Worm (Caenorhabditis elegans) whole organism, midembryonic: Measurements from ENCODE around the gene ragc-1.

Experiments
- T22C8.4 ChIP-seq: fragments of 200-800 bp; sonication (Bioruptor generic); IDR thresholded peaks from 2 replicates; pipeline ENCODE4 v1.3.6; 2022; ENCODE audit warnings: missing genetic modification characterization, missing compliant biosample characterization
- cog-1 ChIP-seq: sonication (generic microtip); optimal IDR thresholded peaks from 2 replicates; lab custom pipeline; 2016; ENCODE audit warnings: missing genetic modification characterization, missing compliant biosample characterization
- flt-1 ChIP-seq: fragments of 200-800 bp; sonication (Bioruptor generic); IDR thresholded peaks from 2 replicates; pipeline ENCODE4 v1.3.6; 2022; ENCODE audit warnings: missing genetic modification characterization, missing compliant biosample characterization
- klf-2 ChIP-seq: fragments of 200-800 bp; sonication (Bioruptor generic); conservative IDR thresholded peaks from 2 replicates; pipeline ENCODE4 v1.3.6; 2022; ENCODE audit warnings: missing genetic modification reagents, missing genetic modification characterization, missing compliant biosample characterization
- med-1 ChIP-seq: sonication (generic microtip); optimal IDR thresholded peaks from 2 replicates; lab custom pipeline; 2017; ENCODE audit warnings: missing genetic modification characterization, mild to moderate bottlenecking, missing compliant biosample characterization, antibody characterized with exemption, missing genetic modification reagents; ENCODE audit not compliant: insufficient read depth
- ref-1 ChIP-seq: fragments of 200-800 bp; sonication (Bioruptor generic); conservative IDR thresholded peaks from 2 replicates; pipeline ENCODE4 v1.3.6; 2022; ENCODE audit warnings: missing genetic modification reagents, missing genetic modification characterization, missing compliant biosample characterization
- tab-1 ChIP-seq: fragments of 200-800 bp; sonication (Bioruptor generic); IDR thresholded peaks from 2 replicates; pipeline ENCODE4 v1.3.6; 2022; ENCODE audit warnings: missing genetic modification characterization, missing compliant biosample characterization
- ztf-23 ChIP-seq: fragments of 200-800 bp; sonication (Bioruptor generic); IDR thresholded peaks from 2 replicates; pipeline ENCODE4 v1.3.6; 2022; ENCODE audit warnings: missing genetic modification reagents, missing genetic modification characterization, missing compliant biosample characterization
- ztf-29 ChIP-seq: fragments of 200-800 bp; sonication (Bioruptor generic); IDR thresholded peaks from 2 replicates; pipeline ENCODE4 v1.3.6; 2022; ENCODE audit warnings: missing genetic modification reagents, missing genetic modification characterization, missing compliant biosample characterization

The ragc-1 gene

ce11 chrIV:11594191-11594673 is 10.5 kb downstream of the ragc-1 start, which contains the start of gene mig-38:
TSS of gene mig-38 (plus strand) at chrIV:11594244.
- TF ChIP-seq med-1 (GFP tag; lab: Kevin White, UChicago), result no peak
- TF ChIP-seq ztf-23 (GFP tag; lab: Robert Waterston, UW), result no peak
- TF ChIP-seq tab-1 (GFP tag; lab: Robert Waterston, UW), result no peak
- no peak for TF ChIP-seq klf-2 (GFP tag; lab: Robert Waterston, UW)
- TF ChIP-seq flt-1 (GFP tag; lab: Robert Waterston, UW), result no peak
- TF ChIP-seq ztf-29 (GFP tag; lab: Robert Waterston, UW), result no peak
- no peak for TF ChIP-seq cog-1
- TF ChIP-seq ref-1, result no peak
- TF ChIP-seq T22C8.4 (GFP tag; lab: Robert Waterston, UW), result no peak

DNA sequence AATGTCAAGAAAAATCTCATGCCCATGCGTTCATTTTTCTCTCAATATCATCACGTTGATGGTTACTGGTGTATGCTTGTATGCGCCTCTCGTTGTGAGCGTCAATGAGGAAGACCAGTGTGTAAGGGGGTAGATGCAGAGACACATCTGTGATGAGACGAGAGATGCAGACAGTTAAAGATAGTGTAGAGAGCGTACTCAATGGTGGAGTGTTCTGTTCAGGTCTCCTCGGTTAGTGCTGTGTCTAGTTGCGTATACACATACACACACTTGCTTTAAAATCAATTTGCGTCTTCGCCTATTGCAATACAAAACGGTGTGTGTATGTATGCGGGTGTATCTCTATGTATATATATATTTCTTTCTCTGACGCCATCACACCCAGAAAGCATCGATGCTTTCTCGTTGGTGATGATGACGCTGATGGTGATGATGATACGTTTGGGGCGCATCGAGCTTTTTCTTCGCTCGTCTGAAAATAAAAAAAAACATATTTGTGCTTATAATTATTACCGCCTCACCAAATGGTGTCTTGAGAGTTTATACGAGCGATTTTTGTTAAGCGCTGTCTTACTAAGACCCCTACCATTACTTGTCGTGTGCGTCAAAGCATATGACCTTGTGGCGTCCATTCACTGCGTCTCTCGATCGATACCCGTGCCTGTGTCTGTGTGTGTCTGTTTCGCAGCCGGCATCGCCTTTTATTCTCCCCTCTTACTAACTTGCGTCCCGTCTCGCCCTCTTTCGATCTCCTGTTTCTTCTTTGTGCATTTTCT is 11.1 kb downstream of the ragc-1 start, which contains the start of gene F40F11.3:
F40F11.3 (minus strand) TSS at position 589 of the 776 bp plus-strand sequence.
- TF ChIP-seq T22C8.4 (GFP tag; lab: Robert Waterston, UW) (peak; percentile 86), ztf-23 (GFP tag; lab: Robert Waterston, UW) (no peak), cog-1 (peak; percentile 83), ref-1 (no peak), tab-1 (GFP tag; lab: Robert Waterston, UW) (no peak), med-1 (GFP tag; lab: Kevin White, UChicago) (no peak), ztf-29 (GFP tag; lab: Robert Waterston, UW) (no peak; the same call in 1 of the 2 replicates), flt-1 (GFP tag; lab: Robert Waterston, UW) (peak; percentile 57)

DNA sequence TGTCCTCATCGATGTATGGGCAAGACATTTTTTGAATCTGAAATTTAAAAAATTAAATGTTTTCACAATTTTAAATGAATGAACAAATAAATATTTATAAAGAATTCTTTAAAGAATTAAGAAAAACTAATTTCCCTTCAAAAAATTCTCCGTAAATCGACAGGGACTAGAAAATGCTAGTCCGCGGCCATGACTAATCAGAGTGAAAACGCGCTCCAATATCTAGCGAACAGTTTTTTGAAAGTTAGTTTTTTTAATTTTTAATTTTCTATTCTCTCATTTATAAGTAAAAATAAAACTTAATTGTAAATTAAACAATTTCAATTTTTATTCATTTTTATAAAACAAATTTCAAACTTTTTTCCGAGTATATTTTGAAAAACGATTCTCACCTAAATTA is 11.9 kb downstream of the ragc-1 start:
- TF ChIP-seq klf-2 (GFP tag; lab: Robert Waterston, UW), result 0 out of 2 replicates have a peak, but pooled peaks have one; percentile 18
- TF ChIP-seq flt-1 (GFP tag; lab: Robert Waterston, UW), result peak; percentile 72; the same call in 1 of the 2 replicates
- TF ChIP-seq cog-1, result no peak

DNA sequence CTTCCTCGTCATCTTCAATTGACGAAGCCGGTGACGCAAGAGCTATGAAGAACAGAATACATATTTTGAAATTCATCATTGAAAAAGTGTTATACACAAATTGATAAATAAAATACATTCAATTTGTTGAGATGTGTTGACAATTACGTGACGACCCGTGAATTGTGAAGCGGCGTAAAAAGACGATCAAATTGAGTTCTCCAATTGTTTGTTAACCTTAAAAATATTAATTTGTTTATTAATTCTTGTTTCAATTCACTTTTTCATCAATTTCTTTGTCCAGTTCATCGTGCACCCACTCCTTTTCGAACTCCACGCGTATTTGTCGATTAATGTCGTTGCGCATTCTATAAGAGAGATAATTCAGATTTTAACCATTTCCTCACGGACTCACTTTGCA is 12.6 kb downstream of the ragc-1 start, which contains the start of gene spe-36:
spe-36 (minus strand) TSS at position 101 of the 400 bp plus-strand sequence.
- TF ChIP-seq flt-1 (GFP tag; lab: Robert Waterston, UW) (no peak), klf-2 (GFP tag; lab: Robert Waterston, UW) (no peak), tab-1 (GFP tag; lab: Robert Waterston, UW) (no peak), T22C8.4 (GFP tag; lab: Robert Waterston, UW) (no peak), ref-1 (no peak), ztf-29 (GFP tag; lab: Robert Waterston, UW) (no peak), cog-1 (no peak), med-1 (GFP tag; lab: Kevin White, UChicago) (no peak), ztf-23 (GFP tag; lab: Robert Waterston, UW) (no peak)

- TF ChIP-seq cog-1 (no peak), ref-1 (no peak), tab-1 (GFP tag; lab: Robert Waterston, UW) (no peak), ztf-29 (GFP tag; lab: Robert Waterston, UW) (no peak), klf-2 (GFP tag; lab: Robert Waterston, UW) (no peak), ztf-23 (GFP tag; lab: Robert Waterston, UW) (no peak), flt-1 (GFP tag; lab: Robert Waterston, UW) (no peak), T22C8.4 (GFP tag; lab: Robert Waterston, UW) (no peak), med-1 (GFP tag; lab: Kevin White, UChicago) (no peak)
These were observed 18.2 kb downstream of the ragc-1 start for ce11 chrIV:11586484-11586883.

- no peak for TF ChIP-seq cog-1
- no peak for TF ChIP-seq klf-2 (GFP tag; lab: Robert Waterston, UW)
These were observed 19.9 kb downstream of the ragc-1 start for ce11 chrIV:11584853-11585252.

- TF ChIP-seq tab-1 (GFP tag; lab: Robert Waterston, UW) (0 out of 2 replicates have a peak, but pooled peaks have one; percentile 35), ztf-29 (GFP tag; lab: Robert Waterston, UW) (no peak), flt-1 (GFP tag; lab: Robert Waterston, UW) (no peak)
These were observed 20.8 kb downstream of the ragc-1 start, which contains the start of gene F12F6.1 for ce11 chrIV:11583906-11584378. TSS of gene F12F6.1 (plus strand) at chrIV:11583956.

DNA sequence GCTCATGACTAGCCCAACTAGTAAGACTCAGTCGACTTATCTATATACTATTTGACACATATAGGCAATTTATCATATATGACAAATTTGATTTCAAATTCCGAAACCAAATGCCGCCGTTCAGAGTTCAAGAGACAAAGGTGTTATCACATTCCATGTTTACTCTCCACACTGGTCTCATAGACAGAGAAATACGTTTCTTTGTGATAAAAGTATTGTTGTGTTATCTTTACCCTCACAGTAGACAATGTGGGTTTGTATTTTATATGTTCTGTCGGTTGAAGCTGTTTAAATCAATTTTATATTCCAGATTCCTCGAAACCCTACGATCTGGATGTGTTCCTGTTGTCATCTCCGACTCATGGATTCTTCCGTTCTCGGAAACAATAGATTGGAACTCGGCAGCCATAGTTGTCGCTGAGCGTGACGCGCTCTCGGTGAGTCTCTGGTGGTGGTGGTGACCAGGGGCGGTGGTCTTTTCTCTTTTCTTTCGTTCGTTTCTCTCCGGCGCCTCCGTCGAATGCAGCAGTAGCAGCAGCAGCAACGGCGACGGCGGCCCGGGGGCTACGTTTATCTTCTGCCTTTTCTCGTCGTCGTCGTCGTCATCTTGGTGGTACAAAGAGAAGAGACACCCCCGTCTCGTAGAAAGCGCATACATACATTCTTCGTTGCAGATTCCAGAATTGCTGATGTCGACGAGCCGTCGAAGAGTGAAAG is 22.1 kb downstream of the ragc-1 start:
- TF ChIP-seq klf-2 (GFP tag; lab: Robert Waterston, UW), result no peak
- TF ChIP-seq flt-1 (GFP tag; lab: Robert Waterston, UW), result peak; percentile 50; the same call in 1 of the 2 replicates
- no peak for TF ChIP-seq ztf-23 (GFP tag; lab: Robert Waterston, UW)
- no peak for TF ChIP-seq T22C8.4 (GFP tag; lab: Robert Waterston, UW)
- no peak for TF ChIP-seq cog-1
- no peak for TF ChIP-seq med-1 (GFP tag; lab: Kevin White, UChicago)
- no peak for TF ChIP-seq ref-1
- no peak for TF ChIP-seq ztf-29 (GFP tag; lab: Robert Waterston, UW)
- peak; percentile 58; the same call in 1 of the 2 replicates for TF ChIP-seq tab-1 (GFP tag; lab: Robert Waterston, UW)

- no peak for TF ChIP-seq tab-1 (GFP tag; lab: Robert Waterston, UW)
- no peak for TF ChIP-seq cog-1
- no peak for TF ChIP-seq flt-1 (GFP tag; lab: Robert Waterston, UW)
- no peak for TF ChIP-seq T22C8.4 (GFP tag; lab: Robert Waterston, UW)
- no peak for TF ChIP-seq med-1 (GFP tag; lab: Kevin White, UChicago)
- TF ChIP-seq ref-1, result no peak
- TF ChIP-seq ztf-23 (GFP tag; lab: Robert Waterston, UW), result no peak
- no peak for TF ChIP-seq klf-2 (GFP tag; lab: Robert Waterston, UW)
- TF ChIP-seq ztf-29 (GFP tag; lab: Robert Waterston, UW), result no peak
These were observed 26.2 kb downstream of the ragc-1 start, which contains the start of gene rib-1 for ce11 chrIV:11578492-11578891. TSS of gene rib-1 (plus strand) at chrIV:11578792.
